Worm (Caenorhabditis elegans) whole organism, L1 larva: ENCODE results near the gene ubq-1.
A peak's percentile ranks its signal among the peaks of the same experiment; 100 is the strongest.

ENCODE experiments used
- C34B4.2 ChIP-seq: sonication (generic microtip); optimal IDR thresholded peaks from 2 replicates; lab custom pipeline; 2017; ENCODE audit warnings: mild to moderate bottlenecking, missing genetic modification characterization, missing compliant biosample characterization
- F16B12.6 ChIP-seq: fragments of 150-350 bp; optimal IDR thresholded peaks from 2 replicates; lab custom pipeline; 2014; ENCODE audit warnings: missing biosample characterization, missing genetic modification characterization
- ama-1 ChIP-seq: fragments of 150-350 bp; optimal IDR thresholded peaks from 2 replicates; lab custom pipeline; 2014
- blmp-1 ChIP-seq: fragments of 150-350 bp; optimal IDR thresholded peaks from 2 replicates; lab custom pipeline; 2014; ENCODE audit warnings: missing biosample characterization, missing genetic modification characterization
- ceh-63 ChIP-seq: fragments of 200-800 bp; sonication (Bioruptor generic); optimal IDR thresholded peaks from 2 replicates; lab custom pipeline; 2018; ENCODE audit warnings: mild to moderate bottlenecking, missing genetic modification characterization, missing compliant biosample characterization
- ceh-8 ChIP-seq: fragments of 200-800 bp; sonication (Bioruptor generic); optimal IDR thresholded peaks from 2 replicates; lab custom pipeline; 2018; ENCODE audit warnings: mild to moderate bottlenecking, missing genetic modification characterization, moderate library complexity, missing compliant biosample characterization
- ceh-82 ChIP-seq, 3 experiments: fragments of 150-350 bp in 1 of 3; sonication (generic microtip) in 2 of 3; optimal IDR thresholded peaks; 2 replicates each; lab custom pipeline; 2014 to 2017; ENCODE audit warnings: missing biosample characterization in 3 of 3, missing genetic modification characterization in 3 of 3
- ces-1 ChIP-seq: fragments of 150-350 bp; optimal IDR thresholded peaks from 2 replicates; lab custom pipeline; 2014; ENCODE audit warnings: missing biosample characterization, missing genetic modification reagents, missing genetic modification characterization
- dsc-1 ChIP-seq: sonication (generic microtip); optimal IDR thresholded peaks from 2 replicates; lab custom pipeline; 2016; ENCODE audit warnings: mild to moderate bottlenecking, missing genetic modification characterization, missing compliant biosample characterization
- egl-27 ChIP-seq, 2 experiments: fragments of 150-350 bp in 1 of 2; sonication (generic microtip); optimal IDR thresholded peaks; 3 replicates each; lab custom pipeline; 2017 to 2018; ENCODE audit warnings: missing biosample characterization in 2 of 2, missing genetic modification characterization in 2 of 2, missing genetic modification reagents in 2 of 2
- elt-2 ChIP-seq: sonication (generic microtip); optimal IDR thresholded peaks from 2 replicates; lab custom pipeline; 2016; ENCODE audit warnings: missing genetic modification characterization, mild to moderate bottlenecking, inconsistent platforms, missing compliant biosample characterization, missing genetic modification reagents
- elt-3 ChIP-seq, 6 experiments: fragments of 150-350 bp in 1 of 6; sonication (generic microtip); optimal IDR thresholded peaks; 2 replicates each; lab custom pipeline; 2017 to 2018; ENCODE audit warnings: missing biosample characterization in 6 of 6, missing genetic modification characterization in 6 of 6, inconsistent platforms in 1 of 6
- ets-5 ChIP-seq: fragments of 200-800 bp; sonication (Bioruptor generic); IDR thresholded peaks from 2 replicates; pipeline ENCODE4 v1.3.6; 2022; ENCODE audit warnings: missing genetic modification characterization, missing compliant biosample characterization
- fkh-8 ChIP-seq: sonication (generic microtip); optimal IDR thresholded peaks from 2 replicates; lab custom pipeline; 2016; ENCODE audit warnings: mild to moderate bottlenecking, missing genetic modification characterization, missing compliant biosample characterization
- hpl-2 ChIP-seq: fragments of 150-350 bp; optimal IDR thresholded peaks from 2 replicates; lab custom pipeline; 2014; ENCODE audit warnings: missing biosample characterization, missing genetic modification reagents, missing genetic modification characterization
- isw-1 ChIP-seq: fragments of 200-800 bp; sonication (Bioruptor generic); IDR thresholded peaks from 2 replicates; pipeline ENCODE4 v1.3.6; 2022; ENCODE audit warnings: missing genetic modification characterization, missing compliant biosample characterization
- jun-1 ChIP-seq: fragments of 150-350 bp; optimal IDR thresholded peaks from 2 replicates; lab custom pipeline; 2014; ENCODE audit warnings: missing biosample characterization, missing genetic modification reagents, missing genetic modification characterization
- lin-14 ChIP-seq: fragments of 200-800 bp; sonication (Bioruptor generic); optimal IDR thresholded peaks from 2 replicates; lab custom pipeline; 2018; ENCODE audit warnings: mild to moderate bottlenecking, missing genetic modification characterization, moderate library complexity, missing compliant biosample characterization
- lin-39 ChIP-seq: fragments of 150-350 bp; optimal IDR thresholded peaks from 2 replicates; lab custom pipeline; 2014; ENCODE audit warnings: missing biosample characterization, missing genetic modification reagents, missing genetic modification characterization
- lsy-2 ChIP-seq, 2 experiments: fragments of 150-350 bp; optimal IDR thresholded peaks; 2 replicates each; lab custom pipeline; 2014; ENCODE audit warnings: missing biosample characterization in 2 of 2, missing genetic modification characterization in 2 of 2
- mep-1 ChIP-seq: fragments of 150-350 bp; optimal IDR thresholded peaks from 2 replicates; lab custom pipeline; 2014; ENCODE audit warnings: missing biosample characterization, missing genetic modification characterization
- nhr-20 ChIP-seq: sonication (generic microtip); optimal IDR thresholded peaks from 2 replicates; lab custom pipeline; 2016; ENCODE audit warnings: mild to moderate bottlenecking, missing genetic modification characterization, missing compliant biosample characterization
- nhr-71 ChIP-seq: sonication (generic microtip); optimal IDR thresholded peaks from 2 replicates; lab custom pipeline; 2016; ENCODE audit warnings: mild to moderate bottlenecking, missing genetic modification characterization, moderate library complexity, missing compliant biosample characterization
- nhr-77 ChIP-seq: fragments of 150-350 bp; optimal IDR thresholded peaks from 2 replicates; lab custom pipeline; 2014; ENCODE audit warnings: missing biosample characterization, missing genetic modification characterization
- nhr-85 ChIP-seq: sonication (generic microtip); peaks from one replicate; lab custom pipeline; 2016; ENCODE audit warnings: missing genetic modification characterization, inconsistent platforms, missing compliant biosample characterization
- rnt-1 ChIP-seq: sonication (generic microtip); optimal IDR thresholded peaks from 2 replicates; lab custom pipeline; 2016; ENCODE audit warnings: mild to moderate bottlenecking, missing genetic modification characterization, moderate library complexity, missing compliant biosample characterization
- snpc-4 ChIP-seq: fragments of 150-350 bp; optimal IDR thresholded peaks from 2 replicates; lab custom pipeline; 2014; ENCODE audit warnings: missing biosample characterization, missing genetic modification characterization
- snu-23 ChIP-seq: sonication (generic microtip); optimal IDR thresholded peaks from 2 replicates; lab custom pipeline; 2016; ENCODE audit warnings: missing genetic modification characterization, missing compliant biosample characterization
- sptf-1 ChIP-seq: fragments of 150-350 bp; optimal IDR thresholded peaks from 2 replicates; lab custom pipeline; 2014; ENCODE audit warnings: missing biosample characterization, missing genetic modification characterization
- sup-37 ChIP-seq: fragments of 200-800 bp; sonication (Bioruptor generic); optimal IDR thresholded peaks from 2 replicates; lab custom pipeline; 2018; ENCODE audit warnings: mild to moderate bottlenecking, missing genetic modification characterization, missing compliant biosample characterization
- tbx-2 ChIP-seq: sonication (generic microtip); optimal IDR thresholded peaks from 2 replicates; lab custom pipeline; 2016; ENCODE audit warnings: missing genetic modification characterization, missing compliant biosample characterization
- unc-130 ChIP-seq: fragments of 150-350 bp; optimal IDR thresholded peaks from 2 replicates; lab custom pipeline; 2017; ENCODE audit warnings: missing biosample characterization, missing genetic modification characterization, inconsistent platforms
- unc-30 ChIP-seq: sonication (generic microtip); optimal IDR thresholded peaks from 2 replicates; lab custom pipeline; 2017; ENCODE audit warnings: missing biosample characterization, missing genetic modification characterization
- vab-15 ChIP-seq: sonication (generic microtip); optimal IDR thresholded peaks from 2 replicates; lab custom pipeline; 2017; ENCODE audit warnings: missing genotype, mild to moderate bottlenecking, missing genetic modification characterization, missing compliant biosample characterization
- xbp-1 ChIP-seq: sonication (generic microtip); optimal IDR thresholded peaks from 2 replicates; lab custom pipeline; 2016; ENCODE audit warnings: missing genetic modification characterization, missing compliant biosample characterization
- zag-1 ChIP-seq: fragments of 150-350 bp; optimal IDR thresholded peaks from 2 replicates; lab custom pipeline; 2014; ENCODE audit warnings: missing biosample characterization, missing genetic modification characterization

Gene ubq-1

ce11 chrIII:5964058-5964632 lies 24.1 kb downstream of the ubq-1 start:
- TF ChIP-seq elt-3 (tag; optimal IDR thresholded peaks at IDR 0.05; lab: Kevin White, UChicago) (peak in 3 of 6 experiments; percentile 10 to 53 (median 11)), jun-1 (tag; lab: Kevin White, UChicago) (no peak), sptf-1 (tag; lab: Kevin White, UChicago) (no peak), lin-14 (peak; percentile 40), elt-2 (no peak), nhr-71 (peak; percentile 20), fkh-8 (tag; lab: Kevin White, UChicago) (no peak), nhr-85 (tag; lab: Kevin White, UChicago) (peak; percentile 72), lsy-2 (tag; optimal IDR thresholded peaks at IDR 0.05; lab: Kevin White, UChicago) (peak in 1 of 2 experiments; percentile 24), nhr-20 (tag; lab: Kevin White, UChicago) (peak; percentile 9), snu-23 (GFP tag; lab: Kevin White, UChicago) (peak; percentile 6), blmp-1 (tag; lab: Kevin White, UChicago) (peak; percentile 91)

ce11 chrIII:5965368-5965767 lies 25.3 kb downstream of the ubq-1 start:
- TF ChIP-seq elt-2 (no peak), lin-14 (peak; percentile 3), rnt-1 (tag; lab: Kevin White, UChicago) (no peak), egl-27 (tag; optimal IDR thresholded peaks at IDR 0.05; lab: Kevin White, UChicago) (no peak), unc-130 (tag; lab: Kevin White, UChicago) (no peak), nhr-71 (no peak), sptf-1 (tag; lab: Kevin White, UChicago) (no peak), fkh-8 (tag; lab: Kevin White, UChicago) (no peak), nhr-85 (tag; lab: Kevin White, UChicago) (peak; percentile 64), nhr-77 (tag; lab: Kevin White, UChicago) (no peak), ces-1 (GFP tag; lab: Kevin White, UChicago) (no peak), C34B4.2 (tag; lab: Kevin White, UChicago) (no peak), sup-37 (GFP tag; lab: Kevin White, UChicago) (no peak)

ce11 chrIII:5965839-5966463 lies 25.9 kb downstream of the ubq-1 start, which contains the start of gene dct-6:
Gene dct-6, plus strand, starts transcription at chrIII:5966413.
- TF ChIP-seq dsc-1 (tag; lab: Kevin White, UChicago) (no peak), F16B12.6 (tag; lab: Kevin White, UChicago) (no peak), ets-5 (GFP tag; lab: Robert Waterston, UW) (no peak), mep-1 (tag; lab: Kevin White, UChicago) (no peak), hpl-2 (no peak), lin-39 (tag; lab: Kevin White, UChicago) (no peak), tbx-2 (no peak), snpc-4 (tag; lab: Kevin White, UChicago) (no peak), unc-30 (tag; lab: Kevin White, UChicago) (no peak), ceh-63 (GFP tag; lab: Kevin White, UChicago) (no peak), sup-37 (GFP tag; lab: Kevin White, UChicago) (no peak), nhr-20 (tag; lab: Kevin White, UChicago) (no peak), xbp-1 (tag; lab: Kevin White, UChicago) (no peak), zag-1 (tag; lab: Kevin White, UChicago) (no peak)

- no peak for TF ChIP-seq ceh-8
- no peak for TF ChIP-seq ceh-82 (tag; optimal IDR thresholded peaks at IDR 0.05; lab: Kevin White, UChicago)
- no peak for TF ChIP-seq ama-1 (lab: Kevin White, UChicago)
- TF ChIP-seq snu-23 (GFP tag; lab: Kevin White, UChicago): no peak
- TF ChIP-seq isw-1 (GFP tag; lab: Robert Waterston, UW): no peak
- TF ChIP-seq lin-14: no peak
- TF ChIP-seq vab-15 (tag; lab: Kevin White, UChicago): no peak
Observed at ce11 chrIII:5967640-5968039, 27.6 kb downstream of the ubq-1 start.
